Worm (Caenorhabditis elegans): Measurements from ENCODE around the gene srp-1.
A peak's percentile ranks its signal among the peaks of the same experiment; 100 is the strongest.

The srp-1 gene

ce11 chrV:803472-803871 is 50.4 kb downstream of the srp-1 start:
- no peak for TF ChIP-seq nhr-42 (GFP tag; IDR thresholded peaks at IDR 0.05)
- TF ChIP-seq aha-1 (tag), result peak; percentile 92

ce11 chrV:804485-804884 is 51.4 kb downstream of the srp-1 start, which contains the start of gene nhr-270:
TSS of gene nhr-270 (minus strand) at chrV:804741.
- TF ChIP-seq aha-1 (tag) (peak; percentile 66), sdz-12 (GFP tag; optimal IDR thresholded peaks at IDR 0.05) (no peak), unc-62 (GFP tag; optimal IDR thresholded peaks at IDR 0.05 in 1 of 2) (peak in 1 of 2 experiments; percentile 91), unc-62 (tag; optimal IDR thresholded peaks at IDR 0.05) (no peak)

Measured in whole organism, L4 larva.